Worm (Caenorhabditis elegans): ENCODE data around the gene F41E6.8.

The F41E6.8 gene

ce11 chrV:8607353-8607850 lies 6.1 kb upstream of the F41E6.8 start, which contains the start of gene smk-1:
Gene smk-1, plus strand, starts transcription at chrV:8607800.
- TF ChIP-seq nhr-23 (tag; optimal IDR thresholded peaks at IDR 0.05) = peak; percentile 67
- peak; percentile 89 for TF ChIP-seq nhr-25 (tag; optimal IDR thresholded peaks at IDR 0.05)
- no peak for TF ChIP-seq lin-39 (tag; optimal IDR thresholded peaks at IDR 0.05)

- no peak for TF ChIP-seq nhr-67 (tag; optimal IDR thresholded peaks at IDR 0.05)
- TF ChIP-seq ceh-28 (tag; optimal IDR thresholded peaks at IDR 0.05) = peak; percentile 87
- no peak for TF ChIP-seq unc-39 (tag; optimal IDR thresholded peaks at IDR 0.05)
- TF ChIP-seq daf-12 (tag; optimal IDR thresholded peaks at IDR 0.05) = no peak
- TF ChIP-seq fkh-2 (tag; optimal IDR thresholded peaks at IDR 0.05) = no peak
- TF ChIP-seq sea-2 (GFP tag; optimal IDR thresholded peaks at IDR 0.05) = no peak
- TF ChIP-seq fkh-10 (GFP tag; optimal IDR thresholded peaks at IDR 0.05) = peak; percentile 84
- no peak for TF ChIP-seq nhr-76 (tag; optimal IDR thresholded peaks at IDR 0.05)
- no peak for TF ChIP-seq nhr-28 (tag; optimal IDR thresholded peaks at IDR 0.05)
- TF ChIP-seq skn-1 (tag; optimal IDR thresholded peaks at IDR 0.05) = peak; percentile 57
- peak; percentile 97 for TF ChIP-seq nhr-23 (tag; optimal IDR thresholded peaks at IDR 0.05)
- peak; percentile 86 for TF ChIP-seq ama-1 (optimal IDR thresholded peaks at IDR 0.05)
- no peak for TF ChIP-seq zag-1 (tag; optimal IDR thresholded peaks at IDR 0.05)
- TF ChIP-seq mml-1 (tag; optimal IDR thresholded peaks at IDR 0.05) = no peak
- TF ChIP-seq egl-27 (tag; optimal IDR thresholded peaks at IDR 0.05) = peak; percentile 89
- TF ChIP-seq nfya-1 (tag; optimal IDR thresholded peaks at IDR 0.05; ENCODE audit: insufficient read depth) = peak; percentile 95
- peak; percentile 43 for TF ChIP-seq elt-1 (tag; optimal IDR thresholded peaks at IDR 0.05)
- no peak for TF ChIP-seq ceh-16 (tag; optimal IDR thresholded peaks at IDR 0.05)
- TF ChIP-seq nhr-43 (tag; optimal IDR thresholded peaks at IDR 0.05; ENCODE audit: poor library complexity, severe bottlenecking) = peak; percentile 72
- peak; percentile 94 for TF ChIP-seq fos-1 (tag; optimal IDR thresholded peaks at IDR 0.05)
- TF ChIP-seq R02D3.7 (tag; optimal IDR thresholded peaks at IDR 0.05) = peak; percentile 59
- TF ChIP-seq mdl-1 (tag; optimal IDR thresholded peaks at IDR 0.05) = peak; percentile 38
- TF ChIP-seq lsy-12 (tag; optimal IDR thresholded peaks at IDR 0.05) = peak; percentile 59
- TF ChIP-seq nhr-237 (tag; optimal IDR thresholded peaks at IDR 0.05) = no peak
- TF ChIP-seq pha-4 (tag; optimal IDR thresholded peaks at IDR 0.05) = peak; percentile 98
- TF ChIP-seq jun-1 (tag; optimal IDR thresholded peaks at IDR 0.05) = peak; percentile 95
- TF ChIP-seq pqm-1 (tag; optimal IDR thresholded peaks at IDR 0.05) = peak; percentile 94
- TF ChIP-seq ceh-9 (tag; optimal IDR thresholded peaks at IDR 0.05) = no peak
- TF ChIP-seq ceh-82 (tag; optimal IDR thresholded peaks at IDR 0.05) = no peak
- TF ChIP-seq eor-1 (tag; optimal IDR thresholded peaks at IDR 0.05) = no peak
- no peak for TF ChIP-seq aly-2 (tag; optimal IDR thresholded peaks at IDR 0.05)
- peak; percentile 94 for TF ChIP-seq lin-15B (tag; optimal IDR thresholded peaks at IDR 0.05)
- TF ChIP-seq nhr-12 (tag; optimal IDR thresholded peaks at IDR 0.05) = no peak
- TF ChIP-seq egl-5 (tag; optimal IDR thresholded peaks at IDR 0.05) = peak; percentile 89
- TF ChIP-seq ztf-4 (tag; optimal IDR thresholded peaks at IDR 0.05) = no peak
- TF ChIP-seq elt-2 (tag; optimal IDR thresholded peaks at IDR 0.05) = peak; percentile 88
- TF ChIP-seq lin-39 (tag; optimal IDR thresholded peaks at IDR 0.05) = peak; percentile 93
- TF ChIP-seq nhr-77 (tag; optimal IDR thresholded peaks at IDR 0.05) = peak; percentile 25
- peak; percentile 61 for TF ChIP-seq tbx-2 (tag; optimal IDR thresholded peaks at IDR 0.05)
- peak; percentile 81 for TF ChIP-seq snpc-4 (tag; optimal IDR thresholded peaks at IDR 0.05)
- peak; percentile 11 for TF ChIP-seq unc-62 (GFP tag; optimal IDR thresholded peaks at IDR 0.05)
- peak; percentile 93 for TF ChIP-seq nhr-25 (tag; optimal IDR thresholded peaks at IDR 0.05)
- peak; percentile 93 for TF ChIP-seq hmg-11 (tag; optimal IDR thresholded peaks at IDR 0.05)
- no peak for TF ChIP-seq ZK546.5 (tag; optimal IDR thresholded peaks at IDR 0.05)
- no peak for TF ChIP-seq ztf-11 (tag; optimal IDR thresholded peaks at IDR 0.05)
- peak in 1 of 3 experiments; percentile 80 for TF ChIP-seq elt-3 (tag; optimal IDR thresholded peaks at IDR 0.05)
- TF ChIP-seq nhr-11 (tag; optimal IDR thresholded peaks at IDR 0.05) = peak; percentile 72
Measured at ce11 chrV:8606099-8606696, 4.9 kb upstream of the F41E6.8 start, which contains the start of gene vps-60. Gene vps-60, minus strand, starts transcription at chrV:8606128.
